Worm (Caenorhabditis elegans): ENCODE results near the gene cbn-1.

- TF ChIP-seq nhr-77 (tag; optimal IDR thresholded peaks at IDR 0.05) (no peak), skn-1 (tag; optimal IDR thresholded peaks at IDR 0.05) (no peak), snpc-4 (tag; optimal IDR thresholded peaks at IDR 0.05) (no peak), nhr-28 (tag; optimal IDR thresholded peaks at IDR 0.05) (no peak), elt-3 (tag; optimal IDR thresholded peaks at IDR 0.05) (no peak)
Observed at ce11 chrII:337233-337832, 5.0 kb upstream of the cbn-1 start, which contains the start of gene cpn-2.
